Worm (Caenorhabditis elegans): ENCODE results near the gene sqv-8.

Gene sqv-8

ce11 chrII:9649191-9649590 lies 2.4 kb downstream of the sqv-8 start, which contains the start of gene ZK1307.9:
TSS of gene ZK1307.9 (plus strand) at chrII:9649491.
- TF ChIP-seq lsy-12 (tag; optimal IDR thresholded peaks at IDR 0.05), result no peak
- no peak for TF ChIP-seq pqm-1 (tag; optimal IDR thresholded peaks at IDR 0.05)
- TF ChIP-seq nhr-77 (tag; optimal IDR thresholded peaks at IDR 0.05), result no peak
- TF ChIP-seq ceh-9 (tag; optimal IDR thresholded peaks at IDR 0.05), result no peak
- no peak for TF ChIP-seq ZK546.5 (tag; optimal IDR thresholded peaks at IDR 0.05)
- TF ChIP-seq tbx-2 (tag; optimal IDR thresholded peaks at IDR 0.05), result no peak
- no peak for TF ChIP-seq egl-5 (tag; optimal IDR thresholded peaks at IDR 0.05)
- no peak for TF ChIP-seq ama-1 (optimal IDR thresholded peaks at IDR 0.05)
- TF ChIP-seq elt-3 (tag; optimal IDR thresholded peaks at IDR 0.05), result no peak
- no peak for TF ChIP-seq ceh-28 (tag; optimal IDR thresholded peaks at IDR 0.05)
- TF ChIP-seq nhr-237 (tag; optimal IDR thresholded peaks at IDR 0.05), result no peak
- no peak for TF ChIP-seq elt-1 (tag; optimal IDR thresholded peaks at IDR 0.05)
- TF ChIP-seq fos-1 (tag; optimal IDR thresholded peaks at IDR 0.05), result no peak
- TF ChIP-seq R02D3.7 (tag; optimal IDR thresholded peaks at IDR 0.05), result no peak
- TF ChIP-seq pha-4 (tag; optimal IDR thresholded peaks at IDR 0.05), result no peak
- TF ChIP-seq egl-27 (tag; optimal IDR thresholded peaks at IDR 0.05), result no peak
- no peak for TF ChIP-seq nhr-25 (tag; optimal IDR thresholded peaks at IDR 0.05)

- TF ChIP-seq daf-12 (tag; optimal IDR thresholded peaks at IDR 0.05) (no peak), nhr-43 (tag; optimal IDR thresholded peaks at IDR 0.05; ENCODE audit: poor library complexity, severe bottlenecking) (no peak), snpc-4 (tag; optimal IDR thresholded peaks at IDR 0.05) (no peak), ztf-4 (tag; optimal IDR thresholded peaks at IDR 0.05) (no peak), lin-39 (tag; optimal IDR thresholded peaks at IDR 0.05) (no peak), ceh-82 (tag; optimal IDR thresholded peaks at IDR 0.05) (no peak), hmg-11 (tag; optimal IDR thresholded peaks at IDR 0.05) (no peak), ceh-28 (tag; optimal IDR thresholded peaks at IDR 0.05) (no peak), unc-62 (GFP tag; optimal IDR thresholded peaks at IDR 0.05) (no peak), R02D3.7 (tag; optimal IDR thresholded peaks at IDR 0.05) (no peak), nhr-11 (tag; optimal IDR thresholded peaks at IDR 0.05) (no peak), nhr-12 (tag; optimal IDR thresholded peaks at IDR 0.05) (no peak), mml-1 (tag; optimal IDR thresholded peaks at IDR 0.05) (no peak), mdl-1 (tag; optimal IDR thresholded peaks at IDR 0.05) (no peak), pha-4 (tag; optimal IDR thresholded peaks at IDR 0.05) (no peak), nhr-67 (tag; optimal IDR thresholded peaks at IDR 0.05) (no peak), egl-5 (tag; optimal IDR thresholded peaks at IDR 0.05) (no peak), nfya-1 (tag; optimal IDR thresholded peaks at IDR 0.05; ENCODE audit: insufficient read depth) (no peak)
Observed at ce11 chrII:9651700-9652099, 4.9 kb downstream of the sqv-8 start, which contains the start of gene ZK1307.4. TSS of gene ZK1307.4 (minus strand) at chrII:9651800.

DNA sequence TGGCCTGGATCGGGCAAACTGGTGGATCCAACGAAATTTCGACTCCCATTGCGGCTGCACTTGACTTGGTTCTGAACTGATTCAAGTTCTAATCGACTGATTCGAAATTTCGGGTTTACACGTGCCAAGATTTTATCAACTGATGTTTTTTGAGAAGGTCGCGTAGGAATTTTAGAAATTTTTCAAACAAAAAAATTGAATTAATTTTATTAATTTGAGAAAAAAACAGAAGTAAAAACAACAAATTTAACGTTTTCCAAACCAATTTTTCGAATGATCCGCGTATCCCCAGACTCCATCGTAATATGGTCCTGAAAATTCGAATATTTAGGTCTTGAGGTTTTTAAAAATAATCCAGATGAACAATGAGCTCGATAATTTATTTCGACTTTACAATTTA lies 6.1 kb downstream of the sqv-8 start, which contains the start of gene ZK1307.3:
Gene ZK1307.3, minus strand, starts transcription at position 101 of the 400 bp plus-strand sequence.
- TF ChIP-seq fos-1 (tag; optimal IDR thresholded peaks at IDR 0.05) (no peak), nhr-43 (tag; optimal IDR thresholded peaks at IDR 0.05; ENCODE audit: poor library complexity, severe bottlenecking) (no peak), egl-27 (tag; optimal IDR thresholded peaks at IDR 0.05) (no peak), daf-12 (tag; optimal IDR thresholded peaks at IDR 0.05) (no peak), nhr-76 (tag; optimal IDR thresholded peaks at IDR 0.05) (no peak), nhr-77 (tag; optimal IDR thresholded peaks at IDR 0.05) (no peak), fkh-2 (tag; optimal IDR thresholded peaks at IDR 0.05) (no peak), elt-2 (tag; optimal IDR thresholded peaks at IDR 0.05) (no peak)

ce11 chrII:9653679-9654078 lies 6.9 kb downstream of the sqv-8 start, which contains the start of gene ZK1307.2:
TSS of gene ZK1307.2 (minus strand) at chrII:9653952.
- TF ChIP-seq nhr-12 (tag; optimal IDR thresholded peaks at IDR 0.05) (no peak), ztf-11 (tag; optimal IDR thresholded peaks at IDR 0.05) (no peak), fos-1 (tag; optimal IDR thresholded peaks at IDR 0.05) (no peak), nfya-1 (tag; optimal IDR thresholded peaks at IDR 0.05; ENCODE audit: insufficient read depth) (no peak), elt-1 (tag; optimal IDR thresholded peaks at IDR 0.05) (no peak), nhr-23 (tag; optimal IDR thresholded peaks at IDR 0.05) (no peak), ZK546.5 (tag; optimal IDR thresholded peaks at IDR 0.05) (no peak), fkh-10 (GFP tag; optimal IDR thresholded peaks at IDR 0.05) (no peak), pqm-1 (tag; optimal IDR thresholded peaks at IDR 0.05) (no peak), mml-1 (tag; optimal IDR thresholded peaks at IDR 0.05) (no peak), ceh-82 (tag; optimal IDR thresholded peaks at IDR 0.05) (no peak), R02D3.7 (tag; optimal IDR thresholded peaks at IDR 0.05) (no peak), skn-1 (tag; optimal IDR thresholded peaks at IDR 0.05) (no peak), nhr-25 (tag; optimal IDR thresholded peaks at IDR 0.05) (no peak), egl-27 (tag; optimal IDR thresholded peaks at IDR 0.05) (no peak)

Data from whole organism, L3 larva.